Worm (Caenorhabditis elegans): ENCODE results near the gene Y49E10.18.

DNA sequence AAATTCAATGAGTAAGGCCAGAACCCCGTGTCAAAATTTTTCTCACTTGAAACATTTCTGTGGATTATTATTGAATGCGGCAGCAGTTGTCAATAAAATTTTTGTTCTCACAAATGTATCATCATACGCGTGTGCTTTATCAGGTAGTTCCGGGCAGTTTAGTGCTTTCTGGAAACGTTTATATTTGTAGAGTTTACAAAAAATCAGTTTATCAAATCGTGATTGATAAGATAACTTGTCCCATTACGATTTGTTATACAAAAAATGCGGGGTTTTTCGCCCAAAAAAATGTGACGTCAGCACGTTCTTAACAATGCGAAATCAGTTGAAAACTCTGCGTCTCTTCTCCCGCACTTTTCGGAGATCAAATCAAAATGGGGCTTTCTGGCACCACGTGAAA is 683 bp downstream of the Y49E10.18 start:
- TF ChIP-seq ref-1 (GFP tag; conservative IDR thresholded peaks at IDR 0.05) (no peak), ztf-29 (GFP tag; IDR thresholded peaks at IDR 0.05) (no peak)
